Fruit fly (Drosophila melanogaster) whole organism, embryonic: Measurements from ENCODE around the gene Appl.
A peak's percentile ranks its signal among the peaks of the same experiment; 100 is the strongest.

ENCODE experiments used
- Adf1 ChIP-seq: fragments of 200-800 bp; sonication (Bioruptor generic); IDR thresholded peaks from 2 replicates; pipeline ENCODE4 v1.3.6; 2022; ENCODE audit warnings: missing biosample characterization, missing genetic modification characterization
- B-H1 ChIP-seq: fragments of 200-800 bp; sonication (Bioruptor generic); IDR thresholded peaks from 3 replicates; pipeline ENCODE4 v1.3.6; 2022; ENCODE audit warnings: missing biosample characterization, missing genetic modification characterization
- Blimp-1 ChIP-seq: fragments of 200-800 bp; sonication (Bioruptor generic); optimal IDR thresholded peaks from 3 replicates; lab custom pipeline; 2018; ENCODE audit warnings: missing biosample characterization, missing genetic modification characterization, mild to moderate bottlenecking, moderate library complexity, missing genetic modification reagents
- CG10654 ChIP-seq: fragments of 200-800 bp; sonication (Bioruptor generic); optimal IDR thresholded peaks from 2 replicates; lab custom pipeline; 2016; ENCODE audit warnings: missing biosample characterization, missing genetic modification characterization
- CG11695 ChIP-seq: fragments of 200-800 bp; sonication (Bioruptor generic); IDR thresholded peaks from 3 replicates; pipeline ENCODE4 v1.3.6; 2022; ENCODE audit warnings: missing biosample characterization, missing genetic modification characterization
- CG12659 ChIP-seq: fragments of 200-800 bp; sonication (Bioruptor generic); optimal IDR thresholded peaks from 3 replicates; lab custom pipeline; 2017; ENCODE audit warnings: mild to moderate bottlenecking, missing biosample characterization, missing genetic modification reagents, missing genetic modification characterization
- CG13296 ChIP-seq: fragments of 200-800 bp; sonication (Bioruptor generic); optimal IDR thresholded peaks from 3 replicates; lab custom pipeline; 2018; ENCODE audit warnings: missing biosample characterization, mild to moderate bottlenecking, missing genetic modification characterization
- CG14667 ChIP-seq: fragments of 200-800 bp; sonication (Bioruptor generic); IDR thresholded peaks from 2 replicates; pipeline ENCODE4 v1.3.6; 2022; ENCODE audit warnings: missing biosample characterization, missing genetic modification characterization
- CG14710 ChIP-seq: fragments of 200-800 bp; sonication (Bioruptor generic); optimal IDR thresholded peaks from 3 replicates; lab custom pipeline; 2019; ENCODE audit warnings: missing biosample characterization, mild to moderate bottlenecking, missing genetic modification characterization, moderate library complexity
- CG1529 ChIP-seq: fragments of 200-800 bp; sonication (Bioruptor generic); optimal IDR thresholded peaks from 3 replicates; lab custom pipeline; 2018; ENCODE audit warnings: missing biosample characterization, missing genetic modification characterization
- CG1602 ChIP-seq: fragments of 200-800 bp; sonication (Bioruptor generic); optimal IDR thresholded peaks from 3 replicates; lab custom pipeline; 2016; ENCODE audit warnings: missing biosample characterization, missing genetic modification characterization
- CG1792 ChIP-seq: fragments of 200-800 bp; sonication (Bioruptor generic); optimal IDR thresholded peaks from 2 replicates; lab custom pipeline; 2016; ENCODE audit warnings: missing biosample characterization, missing genetic modification characterization
- CG2889 ChIP-seq: fragments of 200-800 bp; sonication (Bioruptor generic); IDR thresholded peaks from 3 replicates; pipeline ENCODE4 v1.3.6; 2022; ENCODE audit warnings: missing biosample characterization, missing genetic modification characterization
- CG31224 ChIP-seq: fragments of 200-800 bp; sonication (Bioruptor generic); IDR thresholded peaks from 2 replicates; pipeline ENCODE4 v1.3.6; 2022; ENCODE audit warnings: missing biosample characterization, missing genetic modification characterization
- CG3407 ChIP-seq: fragments of 200-800 bp; sonication (Bioruptor generic); optimal IDR thresholded peaks from 2 replicates; lab custom pipeline; 2018; ENCODE audit warnings: missing biosample characterization, mild to moderate bottlenecking, missing genetic modification characterization
- CG3847 ChIP-seq: fragments of 200-800 bp; sonication (Bioruptor generic); IDR thresholded peaks from 2 replicates; pipeline ENCODE4 v1.3.6; 2022; ENCODE audit warnings: missing biosample characterization, missing genetic modification characterization
- CG3995 ChIP-seq: fragments of 200-800 bp; sonication (Bioruptor generic); optimal IDR thresholded peaks from 3 replicates; lab custom pipeline; 2016; ENCODE audit warnings: missing biosample characterization, missing genetic modification characterization
- CG4282 ChIP-seq: fragments of 200-800 bp; sonication (Bioruptor generic); optimal IDR thresholded peaks from 2 replicates; lab custom pipeline; 2016; ENCODE audit warnings: missing biosample characterization, missing genetic modification characterization
- CG7745 ChIP-seq: fragments of 200-800 bp; sonication (Bioruptor generic); optimal IDR thresholded peaks from 2 replicates; lab custom pipeline; 2018; ENCODE audit warnings: missing biosample characterization, mild to moderate bottlenecking, missing genetic modification characterization, moderate library complexity
- CG7963 ChIP-seq: fragments of 200-800 bp; sonication (Bioruptor generic); IDR thresholded peaks from 3 replicates; pipeline ENCODE4 v1.3.6; 2022; ENCODE audit warnings: missing biosample characterization, missing genetic modification characterization; ENCODE audit not compliant: partially characterized antibody
- CG9215 ChIP-seq: fragments of 200-800 bp; sonication (Bioruptor generic); IDR thresholded peaks from 2 replicates; pipeline ENCODE4 v1.3.6; 2022; ENCODE audit warnings: missing biosample characterization, missing genetic modification characterization
- CG9609 ChIP-seq: fragments of 200-800 bp; sonication (Bioruptor generic); optimal IDR thresholded peaks from 3 replicates; lab custom pipeline; 2016; ENCODE audit warnings: missing biosample characterization, missing genetic modification characterization
- CG9876 ChIP-seq: fragments of 200-800 bp; sonication (Bioruptor generic); optimal IDR thresholded peaks from 2 replicates; lab custom pipeline; 2016; ENCODE audit warnings: missing biosample characterization, missing genetic modification characterization
- CG9932 ChIP-seq: fragments of 200-800 bp; sonication (Bioruptor generic); IDR thresholded peaks from 2 replicates; pipeline ENCODE4 v1.3.6; 2022; ENCODE audit warnings: missing biosample characterization, missing genetic modification characterization
- CoRest ChIP-seq: fragments of 200-800 bp; sonication (Bioruptor generic); optimal IDR thresholded peaks from 3 replicates; lab custom pipeline; 2018; ENCODE audit warnings: missing biosample characterization, mild to moderate bottlenecking, missing genetic modification characterization, moderate library complexity
- ERR ChIP-seq: fragments of 200-800 bp; sonication (Bioruptor generic); optimal IDR thresholded peaks from 2 replicates; lab custom pipeline; 2016; ENCODE audit warnings: missing biosample characterization, missing genetic modification characterization
- Ets97D ChIP-seq: fragments of 200-800 bp; sonication (Bioruptor generic); optimal IDR thresholded peaks from 3 replicates; lab custom pipeline; 2016; ENCODE audit warnings: missing biosample characterization, missing genetic modification characterization
- Jarid2 ChIP-seq: fragments of 200-800 bp; sonication (Bioruptor generic); optimal IDR thresholded peaks from 3 replicates; lab custom pipeline; 2017; ENCODE audit warnings: mild to moderate bottlenecking, missing biosample characterization, missing genetic modification reagents, missing genetic modification characterization
- MBD-R2 ChIP-seq: fragments of 200-800 bp; sonication (Bioruptor generic); IDR thresholded peaks from 2 replicates; pipeline ENCODE4 v1.3.6; 2022; ENCODE audit warnings: missing biosample characterization, missing genetic modification characterization
- Six4 ChIP-seq: fragments of 200-800 bp; sonication (Bioruptor generic); optimal IDR thresholded peaks from 2 replicates; lab custom pipeline; 2016; ENCODE audit warnings: missing biosample characterization, missing genetic modification characterization
- Sox100B ChIP-seq: fragments of 200-800 bp; sonication (Bioruptor generic); optimal IDR thresholded peaks from 3 replicates; lab custom pipeline; 2018; ENCODE audit warnings: missing biosample characterization, mild to moderate bottlenecking, missing genetic modification characterization
- amos ChIP-seq: fragments of 200-800 bp; sonication (Bioruptor generic); IDR thresholded peaks from 2 replicates; pipeline ENCODE4 v1.3.6; 2022; ENCODE audit warnings: missing biosample characterization, missing genetic modification characterization; ENCODE audit not compliant: partially characterized antibody
- ato ChIP-seq: fragments of 200-800 bp; sonication (Bioruptor generic); IDR thresholded peaks from 2 replicates; pipeline ENCODE4 v1.3.6; 2022; ENCODE audit warnings: missing biosample characterization, missing genetic modification characterization; ENCODE audit not compliant: partially characterized antibody
- dati ChIP-seq: fragments of 200-800 bp; sonication (Bioruptor generic); IDR thresholded peaks from 2 replicates; pipeline ENCODE4 v1.3.6; 2022; ENCODE audit warnings: missing biosample characterization, missing genetic modification characterization
- dm ChIP-seq: fragments of 200-800 bp; sonication (Bioruptor generic); optimal IDR thresholded peaks from 3 replicates; lab custom pipeline; 2016; ENCODE audit warnings: missing biosample characterization, missing genetic modification characterization
- dpn ChIP-seq, 2 experiments: fragments of 200-800 bp; sonication (Bioruptor generic); optimal IDR thresholded peaks; 3 replicates each; lab custom pipeline; 2016; ENCODE audit warnings: missing biosample characterization in 2 of 2, missing genetic modification characterization in 2 of 2
- gfzf ChIP-seq: fragments of 200-800 bp; sonication (Bioruptor generic); optimal IDR thresholded peaks from 2 replicates; lab custom pipeline; 2016; ENCODE audit warnings: missing biosample characterization, mild to moderate bottlenecking, missing genetic modification characterization, moderate library complexity
- lmd ChIP-seq: fragments of 200-800 bp; sonication (Bioruptor generic); IDR thresholded peaks from 2 replicates; pipeline ENCODE4 v1.3.6; 2022; ENCODE audit warnings: missing biosample characterization, missing genetic modification characterization
- lola ChIP-seq, 3 experiments: fragments of >200 bp in 2 of 3; fragments of 200-800 bp in 1 of 3; sonication (Bioruptor generic) in 1 of 3; optimal IDR thresholded peaks; 2 replicates each; lab custom pipeline; 2017 to 2019; ENCODE audit warnings: missing biosample characterization in 3 of 3, missing genetic modification characterization in 3 of 3, mild to moderate bottlenecking in 1 of 3, moderate library complexity in 1 of 3
- nau ChIP-seq: fragments of 200-800 bp; sonication (Bioruptor generic); optimal IDR thresholded peaks from 3 replicates; lab custom pipeline; 2017; ENCODE audit warnings: missing biosample characterization, mild to moderate bottlenecking, missing genetic modification characterization, missing genetic modification reagents
- nerfin-1 ChIP-seq: fragments of 200-800 bp; sonication (Bioruptor generic); optimal IDR thresholded peaks from 3 replicates; lab custom pipeline; 2019; ENCODE audit warnings: missing biosample characterization, mild to moderate bottlenecking, missing genetic modification characterization, moderate library complexity
- pan ChIP-seq, 4 experiments: fragments of >200 bp in 3 of 4; fragments of 200-800 bp in 1 of 4; sonication (Bioruptor generic) in 1 of 4; optimal IDR thresholded peaks in 3 of 4; IDR thresholded peaks in 1 of 4; 2 replicates each; pipeline versions ENCODE4 v1.3.6 to Lab custom; 2017 to 2022; ENCODE audit warnings: missing biosample characterization in 2 of 4, missing genetic modification characterization in 2 of 4, mixed read lengths in 1 of 4
- pho ChIP-seq: fragments of 200-800 bp; sonication (Bioruptor generic); optimal IDR thresholded peaks from 2 replicates; lab custom pipeline; 2016; ENCODE audit warnings: missing biosample characterization, missing genetic modification characterization
- pum ChIP-seq: fragments of 200-800 bp; sonication (Bioruptor generic); optimal IDR thresholded peaks from 2 replicates; lab custom pipeline; 2016; ENCODE audit warnings: missing biosample characterization, missing genetic modification characterization
- sug ChIP-seq: fragments of 200-800 bp; optimal IDR thresholded peaks from 2 replicates; lab custom pipeline; 2019; ENCODE audit warnings: missing biosample characterization, mild to moderate bottlenecking, missing genetic modification characterization, moderate library complexity
- tap ChIP-seq: fragments of 200-800 bp; optimal IDR thresholded peaks from 3 replicates; lab custom pipeline; 2019; ENCODE audit warnings: missing biosample characterization, mild to moderate bottlenecking, missing genetic modification characterization, moderate library complexity
- tio ChIP-seq: fragments of 200-800 bp; sonication (Bioruptor generic); optimal IDR thresholded peaks from 2 replicates; lab custom pipeline; 2017; ENCODE audit warnings: missing biosample characterization, missing genetic modification characterization, inconsistent platforms
- trem ChIP-seq: fragments of 200-800 bp; optimal IDR thresholded peaks from 3 replicates; lab custom pipeline; 2019; ENCODE audit warnings: missing biosample characterization, mild to moderate bottlenecking, missing genetic modification characterization, moderate library complexity
- unc-4 ChIP-seq: fragments of 200-800 bp; sonication (Bioruptor generic); IDR thresholded peaks from 2 replicates; pipeline ENCODE4 v1.3.6; 2022; ENCODE audit warnings: missing biosample characterization, missing genetic modification characterization; ENCODE audit not compliant: partially characterized antibody
- usp ChIP-seq: fragments of >200 bp; optimal IDR thresholded peaks from 2 replicates; lab custom pipeline; 2017; ENCODE audit warnings: missing biosample characterization, missing genetic modification characterization
- zfh2 ChIP-seq: fragments of 200-800 bp; sonication (Bioruptor generic); optimal IDR thresholded peaks from 2 replicates; lab custom pipeline; 2016; ENCODE audit warnings: missing biosample characterization, missing genetic modification characterization

The Appl gene

DNA sequence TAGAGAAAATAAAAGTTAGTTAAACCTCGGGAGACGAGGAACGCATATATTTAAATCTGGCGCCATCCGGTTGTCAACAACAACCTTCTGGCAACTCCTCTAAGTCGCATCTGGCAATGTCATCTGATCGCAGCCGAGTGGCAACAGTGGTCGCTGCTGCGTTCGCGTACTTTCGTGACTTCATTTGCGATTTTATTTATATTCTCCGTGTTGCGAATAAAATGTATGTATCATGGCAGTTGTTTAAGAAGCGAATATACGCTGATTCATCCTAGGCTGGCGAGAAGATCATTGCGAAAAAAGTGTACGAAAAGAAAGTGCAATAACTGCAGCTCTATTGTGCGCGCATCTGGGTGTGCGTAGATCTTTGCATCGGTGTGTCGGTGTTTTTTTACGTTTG, 34.0 kb upstream of the Appl start, which contains the start of gene svr (continued):
- no peak for TF ChIP-seq CG14667 (GFP tag; lab: Robert Waterston, UW)
- TF ChIP-seq sug (tag; lab: Kevin White, UChicago), result peak; percentile 18
- TF ChIP-seq CG13296 (GFP tag; lab: Kevin White, UChicago), result no peak
- no peak for TF ChIP-seq Jarid2
- no peak for TF ChIP-seq CG11695 (GFP tag; lab: Robert Waterston, UW)
- TF ChIP-seq MBD-R2 (GFP tag; lab: Robert Waterston, UW), result peak; percentile 42
- TF ChIP-seq CG12659 (GFP tag; lab: Kevin White, UChicago), result peak; percentile 48
- no peak for TF ChIP-seq Six4 (GFP tag; lab: Kevin White, UChicago)
- peak; percentile 44 for TF ChIP-seq CG3847
- no peak for TF ChIP-seq unc-4
- no peak for TF ChIP-seq CG1602 (GFP tag; lab: Kevin White, UChicago)
- TF ChIP-seq CG7745 (tag; lab: Kevin White, UChicago), result no peak
- no peak for TF ChIP-seq dati (GFP tag; lab: Robert Waterston, UW)
- TF ChIP-seq CG14710, result peak; percentile 45
- TF ChIP-seq CG3407, result no peak
- no peak for TF ChIP-seq CG10654 (GFP tag; lab: Kevin White, UChicago)
- TF ChIP-seq pum (GFP tag; lab: Kevin White, UChicago), result no peak
- no peak for TF ChIP-seq CG1792 (GFP tag; lab: Kevin White, UChicago)
- no peak for TF ChIP-seq CG9609 (GFP tag; lab: Kevin White, UChicago)
- TF ChIP-seq nau (GFP tag; lab: Kevin White, UChicago), result no peak
- no peak for TF ChIP-seq CG1529 (GFP tag; lab: Kevin White, UChicago)
- peak; percentile 48; the same call in 1 of the 2 replicates for TF ChIP-seq amos (GFP tag; lab: Robert Waterston, UW)
- TF ChIP-seq usp, result no peak
- no peak for TF ChIP-seq pho (GFP tag; lab: Kevin White, UChicago)
- TF ChIP-seq CG9932 (GFP tag; lab: Robert Waterston, UW), result no peak
- no peak for TF ChIP-seq lmd (GFP tag; lab: Robert Waterston, UW)
- peak; percentile 19 for TF ChIP-seq gfzf (GFP tag; lab: Kevin White, UChicago)
- peak; percentile 77 for TF ChIP-seq Adf1 (GFP tag; lab: Robert Waterston, UW)
- no peak for TF ChIP-seq zfh2 (GFP tag; lab: Kevin White, UChicago)
- TF ChIP-seq CG7963 (GFP tag; lab: Robert Waterston, UW), result no peak
- no peak for TF ChIP-seq pan (optimal IDR thresholded peaks at IDR 0.05; lab: Kevin White, UChicago)
- TF ChIP-seq pan (GFP tag; optimal IDR thresholded peaks at IDR 0.05 in 1 of 2, IDR thresholded peaks at IDR 0.05 in 1 of 2), result no peak
- TF ChIP-seq B-H1 (GFP tag; lab: Robert Waterston, UW), result no peak
- TF ChIP-seq nerfin-1, result no peak
- no peak for TF ChIP-seq dm (GFP tag; lab: Kevin White, UChicago)
- peak; percentile 45 for TF ChIP-seq Ets97D (GFP tag; lab: Kevin White, UChicago)
- no peak for TF ChIP-seq Sox100B
- peak; percentile 89 for TF ChIP-seq CG3995
- TF ChIP-seq ERR (GFP tag; lab: Kevin White, UChicago), result no peak
- TF ChIP-seq tio (GFP tag; lab: Kevin White, UChicago), result no peak
- TF ChIP-seq ato (GFP tag; lab: Robert Waterston, UW), result no peak
- TF ChIP-seq CoRest (tag; lab: Kevin White, UChicago), result peak; percentile 15
- no peak for TF ChIP-seq CG31224 (GFP tag; lab: Robert Waterston, UW)
- no peak for TF ChIP-seq tap (tag; lab: Kevin White, UChicago)
- peak; percentile 59 for TF ChIP-seq CG9215 (GFP tag; lab: Robert Waterston, UW)
- TF ChIP-seq trem (tag; lab: Kevin White, UChicago), result peak; percentile 45
- TF ChIP-seq lola (GFP tag; optimal IDR thresholded peaks at IDR 0.05; lab: Kevin White, UChicago), result no peak
- no peak for TF ChIP-seq Blimp-1
- no peak for TF ChIP-seq CG9876 (GFP tag; lab: Kevin White, UChicago)
- TF ChIP-seq dpn (GFP tag; optimal IDR thresholded peaks at IDR 0.05; lab: Kevin White, UChicago), result no peak
- no peak for TF ChIP-seq CG2889 (GFP tag; lab: Robert Waterston, UW)
- no peak for TF ChIP-seq CG4282
